Worm (Caenorhabditis elegans) whole organism, L3 larva: Measurements from ENCODE around the gene K04A8.20.

ENCODE experiments used
- ama-1 ChIP-seq: fragments of 150-350 bp; optimal IDR thresholded peaks from 2 replicates; lab custom pipeline; 2018
- ceh-9 ChIP-seq: sonication (generic microtip); optimal IDR thresholded peaks from 2 replicates; lab custom pipeline; 2018; ENCODE audit warnings: missing biosample characterization, missing genetic modification characterization
- egl-27 ChIP-seq: sonication (generic microtip); optimal IDR thresholded peaks from 4 replicates; lab custom pipeline; 2017; ENCODE audit warnings: missing biosample characterization, missing genetic modification reagents, missing genetic modification characterization
- eor-1 ChIP-seq, 2 experiments: fragments of 150-350 bp; optimal IDR thresholded peaks; 2 replicates each; lab custom pipeline; 2014 to 2018; ENCODE audit warnings: missing biosample characterization in 2 of 2, missing genetic modification characterization in 2 of 2
- fkh-10 ChIP-seq: sonication (generic microtip); optimal IDR thresholded peaks from 2 replicates; lab custom pipeline; 2017; ENCODE audit warnings: missing biosample characterization, missing genetic modification reagents, missing genetic modification characterization
- hmg-11 ChIP-seq: sonication (generic microtip); optimal IDR thresholded peaks from 2 replicates; lab custom pipeline; 2016; ENCODE audit warnings: missing genetic modification characterization, missing compliant biosample characterization
- jun-1 ChIP-seq: fragments of 150-350 bp; optimal IDR thresholded peaks from 2 replicates; lab custom pipeline; 2014; ENCODE audit warnings: missing biosample characterization, missing genetic modification reagents, missing genetic modification characterization
- nhr-11 ChIP-seq: fragments of 150-350 bp; optimal IDR thresholded peaks from 2 replicates; lab custom pipeline; 2014; ENCODE audit warnings: missing biosample characterization, missing genetic modification characterization
- nhr-25 ChIP-seq: sonication (generic microtip); optimal IDR thresholded peaks from 2 replicates; lab custom pipeline; 2017; ENCODE audit warnings: missing biosample characterization, missing genetic modification characterization
- nhr-43 ChIP-seq: sonication (generic microtip); optimal IDR thresholded peaks from 2 replicates; lab custom pipeline; 2016; ENCODE audit warnings: mild to moderate bottlenecking, missing genetic modification characterization, missing compliant biosample characterization; ENCODE audit not compliant: poor library complexity, severe bottlenecking
- sea-2 ChIP-seq: fragments of 150-350 bp; sonication (generic microtip); optimal IDR thresholded peaks from 4 replicates; lab custom pipeline; 2014; ENCODE audit warnings: missing biosample characterization, missing genetic modification reagents, missing genetic modification characterization
- snpc-4 ChIP-seq: fragments of 150-350 bp; optimal IDR thresholded peaks from 2 replicates; lab custom pipeline; 2014; ENCODE audit warnings: missing biosample characterization, missing genetic modification characterization
- unc-62 ChIP-seq: fragments of 150-350 bp; sonication (generic microtip); optimal IDR thresholded peaks from 4 replicates; lab custom pipeline; 2014; ENCODE audit warnings: missing biosample characterization, missing genetic modification reagents, missing genetic modification characterization
- zag-1 ChIP-seq: fragments of 150-350 bp; optimal IDR thresholded peaks from 2 replicates; lab custom pipeline; 2014; ENCODE audit warnings: missing biosample characterization, missing genetic modification characterization

ce11 chrV:6513356-6513755 lies 35.9 kb upstream of the K04A8.20 start:
- TF ChIP-seq ama-1 (lab: Kevin White, UChicago) (no peak), zag-1 (tag; lab: Kevin White, UChicago) (no peak), hmg-11 (tag; lab: Kevin White, UChicago) (no peak), sea-2 (GFP tag; lab: Kevin White, UChicago) (no peak), nhr-25 (tag; lab: Kevin White, UChicago) (peak; percentile 68), snpc-4 (tag; lab: Kevin White, UChicago) (no peak), ceh-9 (no peak), nhr-11 (tag; lab: Kevin White, UChicago) (no peak), unc-62 (GFP tag; lab: Kevin White, UChicago) (no peak), fkh-10 (GFP tag; lab: Kevin White, UChicago) (no peak), eor-1 (tag; optimal IDR thresholded peaks at IDR 0.05; lab: Kevin White, UChicago) (no peak), egl-27 (tag; lab: Kevin White, UChicago) (no peak), nhr-43 (peak; percentile 28), jun-1 (tag; lab: Kevin White, UChicago) (no peak)
